Worm (Caenorhabditis elegans): ENCODE data around the gene grl-9.

- no peak for TF ChIP-seq B0310.2 (tag; optimal IDR thresholded peaks at IDR 0.05)
- TF ChIP-seq flt-1 (GFP tag; IDR thresholded peaks at IDR 0.05): no peak
- no peak for TF ChIP-seq hnd-1 (tag; optimal IDR thresholded peaks at IDR 0.05)
- TF ChIP-seq ama-1 (optimal IDR thresholded peaks at IDR 0.05): no peak
- TF ChIP-seq aly-1 (tag; optimal IDR thresholded peaks at IDR 0.05): no peak
- no peak for TF ChIP-seq tbx-37 (GFP tag; conservative IDR thresholded peaks at IDR 0.05)
- TF ChIP-seq ets-7 (tag; optimal IDR thresholded peaks at IDR 0.05): no peak
Measured at ce11 chrV:6699021-6699420, 32.5 kb downstream of the grl-9 start.
